Fruit fly (Drosophila melanogaster) whole organism: Measurements from ENCODE around the gene RpL18.

Source experiments
- CG8478 ChIP-seq: fragments of >200 bp; optimal IDR thresholded peaks from 2 replicates; lab custom pipeline; 2018; ENCODE audit warnings: inconsistent platforms
- Dll ChIP-seq: fragments of >200 bp; optimal IDR thresholded peaks from 2 replicates; lab custom pipeline; 2017
- pan ChIP-seq: fragments of >200 bp; optimal IDR thresholded peaks from 2 replicates; lab custom pipeline; 2017

dm6 chr3L:7238072-7238759 lies 2.9 kb downstream of the RpL18 start, which contains the start of the genes CG14829 and BHD:
- TF ChIP-seq Dll (lab: Kevin White, UChicago) (no peak), CG8478 (lab: Kevin White, UChicago) (no peak), pan (lab: Kevin White, UChicago) (no peak)
